Worm (Caenorhabditis elegans) whole organism, early embryonic: ENCODE data around the gene R11.3.
A peak's percentile ranks its signal among the peaks of the same experiment; 100 is the strongest.

Experiments
- B0310.2 ChIP-seq: sonication (generic microtip); optimal IDR thresholded peaks from 2 replicates; lab custom pipeline; 2016; ENCODE audit warnings: mild to moderate bottlenecking, missing genetic modification characterization, missing compliant biosample characterization
- ama-1 ChIP-seq: fragments of 150-350 bp; optimal IDR thresholded peaks from 2 replicates; lab custom pipeline; 2014
- flt-1 ChIP-seq: fragments of 200-800 bp; sonication (Bioruptor generic); IDR thresholded peaks from 2 replicates; pipeline ENCODE4 v1.3.6; 2022; ENCODE audit warnings: missing genetic modification characterization, missing compliant biosample characterization
- hmg-4 ChIP-seq: fragments of 200-800 bp; sonication (Bioruptor generic); optimal IDR thresholded peaks from 2 replicates; lab custom pipeline; 2018; ENCODE audit warnings: mild to moderate bottlenecking, missing genetic modification characterization, missing compliant biosample characterization
- hnd-1 ChIP-seq: sonication (generic microtip); optimal IDR thresholded peaks from 2 replicates; lab custom pipeline; 2016; ENCODE audit warnings: missing genetic modification characterization, missing compliant biosample characterization
- scrt-1 ChIP-seq: fragments of 200-800 bp; sonication (Bioruptor generic); IDR thresholded peaks from 2 replicates; pipeline ENCODE4 v1.3.6; 2022; ENCODE audit warnings: missing genetic modification characterization, missing compliant biosample characterization
- sea-1 ChIP-seq: fragments of 200-800 bp; sonication (Bioruptor generic); conservative IDR thresholded peaks from 2 replicates; pipeline ENCODE4 v1.3.6; 2022; ENCODE audit warnings: missing genetic modification characterization, missing compliant biosample characterization
- tra-4 ChIP-seq: sonication (generic microtip); optimal IDR thresholded peaks from 2 replicates; lab custom pipeline; 2017; ENCODE audit warnings: missing genetic modification characterization, missing compliant biosample characterization

- no peak for TF ChIP-seq ama-1 (lab: Kevin White, UChicago)
- TF ChIP-seq hmg-4 = peak; percentile 47
- TF ChIP-seq scrt-1 (GFP tag; lab: Robert Waterston, UW) = no peak
- TF ChIP-seq hnd-1 (tag; lab: Kevin White, UChicago) = no peak
- TF ChIP-seq sea-1 (GFP tag; lab: Robert Waterston, UW) = no peak
- TF ChIP-seq B0310.2 (tag; lab: Kevin White, UChicago) = no peak
- no peak for TF ChIP-seq tra-4
- 0 out of 2 replicates have a peak, but pooled peaks have one; percentile 5 for TF ChIP-seq flt-1 (GFP tag; lab: Robert Waterston, UW)
Observed at ce11 chrX:16156891-16157290, 42.2 kb downstream of the R11.3 start.
